Worm (Caenorhabditis elegans) whole organism, early embryonic: ENCODE results near the gene F12A10.8.

Experiments used
- F13C5.2 ChIP-seq: sonication (generic microtip); optimal IDR thresholded peaks from 2 replicates; lab custom pipeline; 2017; ENCODE audit warnings: mild to moderate bottlenecking, missing genetic modification characterization, inconsistent platforms, missing compliant biosample characterization
- aly-1 ChIP-seq: sonication (generic microtip); optimal IDR thresholded peaks from 2 replicates; lab custom pipeline; 2016; ENCODE audit warnings: missing genetic modification characterization, missing compliant biosample characterization
- ceh-13 ChIP-seq: fragments of 200-800 bp; sonication (Bioruptor generic); optimal IDR thresholded peaks from 2 replicates; lab custom pipeline; 2018; ENCODE audit warnings: mild to moderate bottlenecking, missing genetic modification characterization, missing compliant biosample characterization
- scrt-1 ChIP-seq: fragments of 200-800 bp; sonication (Bioruptor generic); IDR thresholded peaks from 2 replicates; pipeline ENCODE4 v1.3.6; 2022; ENCODE audit warnings: missing genetic modification characterization, missing compliant biosample characterization
- sea-1 ChIP-seq: fragments of 200-800 bp; sonication (Bioruptor generic); conservative IDR thresholded peaks from 2 replicates; pipeline ENCODE4 v1.3.6; 2022; ENCODE audit warnings: missing genetic modification characterization, missing compliant biosample characterization
- tra-4 ChIP-seq: sonication (generic microtip); optimal IDR thresholded peaks from 2 replicates; lab custom pipeline; 2017; ENCODE audit warnings: missing genetic modification characterization, missing compliant biosample characterization

DNA sequence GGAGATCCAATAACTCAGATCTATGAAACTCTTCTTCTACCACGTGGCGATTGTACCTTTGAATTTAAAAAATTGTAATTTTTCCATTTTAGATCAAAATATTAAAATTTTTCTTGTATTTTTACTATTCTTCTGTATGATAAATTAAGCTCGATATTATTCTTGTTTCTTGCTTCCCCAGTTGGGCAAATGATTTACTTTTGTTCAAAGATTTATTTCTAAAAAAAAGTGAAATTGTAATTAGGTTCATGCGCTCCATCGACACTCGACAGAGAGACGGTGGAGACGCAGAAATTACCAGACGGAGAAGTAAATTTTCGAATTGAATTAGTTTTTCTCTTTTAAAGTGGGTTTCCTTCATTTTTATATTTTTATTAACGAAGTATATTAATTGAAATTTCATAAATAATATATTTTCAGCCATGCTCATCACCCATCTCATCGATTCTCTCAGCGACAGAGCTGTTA, 5.0 kb upstream of the F12A10.8 start, which contains the start of gene npp-24:
- TF ChIP-seq F13C5.2 (tag; lab: Kevin White, UChicago) = no peak
- TF ChIP-seq aly-1 (tag; lab: Kevin White, UChicago) = no peak
- TF ChIP-seq ceh-13 (GFP tag; lab: Kevin White, UChicago) = no peak
- TF ChIP-seq sea-1 (GFP tag; lab: Robert Waterston, UW) = no peak
- TF ChIP-seq scrt-1 (GFP tag; lab: Robert Waterston, UW) = no peak
- no peak for TF ChIP-seq tra-4 (tag; lab: Kevin White, UChicago)
